Worm (Caenorhabditis elegans): ENCODE results near the gene insc-1.

Gene insc-1

DNA sequence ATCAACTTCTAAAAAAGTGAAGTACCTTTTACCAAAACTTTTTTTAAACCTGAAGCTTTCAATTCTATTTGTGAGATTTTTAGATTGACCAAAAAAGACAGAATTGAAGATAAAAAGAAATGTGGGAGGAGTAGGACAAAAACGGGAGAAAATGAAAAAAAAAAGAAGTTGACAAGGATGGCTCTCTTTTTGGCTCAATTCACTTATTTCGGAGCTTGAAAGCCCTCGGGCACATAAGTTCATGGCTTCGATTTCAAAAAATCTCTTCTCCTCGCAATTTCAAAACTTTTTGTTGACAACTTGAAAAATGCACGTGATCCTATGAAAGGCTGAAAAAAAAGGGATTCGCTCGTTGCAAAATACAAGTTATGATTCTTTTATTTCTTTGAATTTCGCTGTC lies 32.5 kb upstream of the insc-1 start:
- TF ChIP-seq tbx-37 (GFP tag; conservative IDR thresholded peaks at IDR 0.05) (no peak), aly-1 (tag; optimal IDR thresholded peaks at IDR 0.05) (no peak), ceh-13 (GFP tag; optimal IDR thresholded peaks at IDR 0.05) (no peak), pes-1 (GFP tag; IDR thresholded peaks at IDR 0.05) (no peak), tra-4 (tag; optimal IDR thresholded peaks at IDR 0.05) (no peak), tbx-11 (GFP tag; IDR thresholded peaks at IDR 0.05) (no peak), ceh-36 (tag; optimal IDR thresholded peaks at IDR 0.05) (no peak), hnd-1 (tag; optimal IDR thresholded peaks at IDR 0.05) (no peak), ets-7 (tag; optimal IDR thresholded peaks at IDR 0.05) (no peak), scrt-1 (GFP tag; IDR thresholded peaks at IDR 0.05) (no peak), sea-1 (GFP tag; conservative IDR thresholded peaks at IDR 0.05) (no peak)

DNA sequence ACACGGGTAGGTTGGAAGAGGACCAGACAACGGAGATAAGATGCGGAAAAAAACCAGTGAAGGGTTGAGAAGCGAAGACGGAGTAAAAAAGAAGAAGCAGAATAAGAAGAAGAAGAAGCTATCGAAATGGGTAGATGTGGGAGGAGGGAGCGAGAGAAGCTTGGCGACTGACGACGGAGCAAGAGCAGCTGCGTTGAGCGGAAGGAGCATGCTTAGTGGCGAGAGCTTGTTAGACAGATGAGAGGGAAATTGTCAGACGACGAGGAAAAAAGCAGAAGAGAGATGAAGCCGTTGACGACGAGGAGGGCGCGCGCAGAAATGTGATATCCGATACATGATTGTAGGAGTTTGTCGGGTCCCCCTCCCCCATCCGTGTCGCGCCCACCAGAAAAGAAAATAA lies 31.7 kb upstream of the insc-1 start:
- TF ChIP-seq flt-1 (GFP tag; IDR thresholded peaks at IDR 0.05) (no peak), hmbx-1 (tag; optimal IDR thresholded peaks at IDR 0.05) (no peak), tbx-37 (GFP tag; conservative IDR thresholded peaks at IDR 0.05) (no peak), sea-1 (GFP tag; conservative IDR thresholded peaks at IDR 0.05) (no peak), F13C5.2 (tag; optimal IDR thresholded peaks at IDR 0.05) (no peak), ceh-13 (GFP tag; optimal IDR thresholded peaks at IDR 0.05) (no peak), hnd-1 (tag; optimal IDR thresholded peaks at IDR 0.05) (no peak), tra-4 (tag; optimal IDR thresholded peaks at IDR 0.05) (no peak), ets-7 (tag; optimal IDR thresholded peaks at IDR 0.05) (no peak), B0310.2 (tag; optimal IDR thresholded peaks at IDR 0.05) (no peak)

DNA sequence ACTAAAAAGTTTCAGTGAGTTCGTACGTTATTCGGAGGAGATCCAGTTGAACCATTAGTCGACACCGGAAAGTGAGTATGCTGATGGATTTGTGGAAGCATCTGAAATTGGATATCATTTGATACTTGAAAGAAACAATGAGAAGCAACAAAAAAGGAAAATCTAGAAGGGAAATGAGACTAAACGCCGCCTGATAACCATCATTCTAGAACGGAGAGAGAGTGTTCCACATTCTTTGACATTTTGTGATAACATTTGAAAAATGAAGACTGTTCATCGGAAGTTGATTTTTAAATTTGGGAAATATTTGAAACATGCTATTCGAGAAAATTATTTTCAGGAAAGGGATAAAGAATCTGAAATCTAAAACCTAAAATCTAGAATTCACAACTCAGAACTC lies 27.5 kb upstream of the insc-1 start, which contains the start of gene npax-1:
npax-1 (minus strand) TSS at position 101 of the 400 bp plus-strand sequence.
- TF ChIP-seq aly-1 (tag; optimal IDR thresholded peaks at IDR 0.05) = no peak
- TF ChIP-seq F13C5.2 (tag; optimal IDR thresholded peaks at IDR 0.05) = no peak

DNA sequence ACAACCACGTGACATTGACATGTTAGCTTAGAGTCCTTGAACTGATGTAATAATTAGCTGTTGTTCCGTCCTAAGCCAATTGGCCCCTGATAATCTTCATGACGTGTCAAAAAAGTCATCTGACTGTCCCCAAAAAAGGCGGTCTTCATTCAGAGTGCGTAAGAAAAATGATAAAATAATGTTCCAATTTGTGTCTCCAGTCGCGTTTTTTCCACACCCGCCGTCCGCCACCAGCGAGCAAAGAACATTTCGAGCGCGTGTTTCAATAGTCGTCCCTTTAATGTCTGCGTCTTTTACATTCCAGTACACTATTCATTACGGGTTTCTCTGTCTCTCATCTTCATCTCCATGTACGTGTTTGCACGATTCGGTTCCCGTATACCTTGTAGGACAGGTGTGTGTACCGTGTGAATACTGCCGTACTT lies 21.2 kb upstream of the insc-1 start:
- TF ChIP-seq ceh-36 (tag; optimal IDR thresholded peaks at IDR 0.05) = no peak
- TF ChIP-seq tra-4 (tag; optimal IDR thresholded peaks at IDR 0.05) = no peak
- TF ChIP-seq aly-1 (tag; optimal IDR thresholded peaks at IDR 0.05) = no peak
- no peak for TF ChIP-seq flt-1 (GFP tag; IDR thresholded peaks at IDR 0.05)
- TF ChIP-seq F13C5.2 (tag; optimal IDR thresholded peaks at IDR 0.05) = no peak
- no peak for TF ChIP-seq ets-7 (tag; optimal IDR thresholded peaks at IDR 0.05)
- TF ChIP-seq hmbx-1 (tag; optimal IDR thresholded peaks at IDR 0.05) = no peak
- no peak for TF ChIP-seq scrt-1 (GFP tag; IDR thresholded peaks at IDR 0.05)
- TF ChIP-seq pes-1 (GFP tag; IDR thresholded peaks at IDR 0.05) = no peak
- TF ChIP-seq hmg-4 (GFP tag; optimal IDR thresholded peaks at IDR 0.05) = no peak
- TF ChIP-seq ceh-13 (GFP tag; optimal IDR thresholded peaks at IDR 0.05) = no peak
- no peak for TF ChIP-seq tbx-11 (GFP tag; IDR thresholded peaks at IDR 0.05)
- no peak for TF ChIP-seq ama-1 (optimal IDR thresholded peaks at IDR 0.05)

DNA sequence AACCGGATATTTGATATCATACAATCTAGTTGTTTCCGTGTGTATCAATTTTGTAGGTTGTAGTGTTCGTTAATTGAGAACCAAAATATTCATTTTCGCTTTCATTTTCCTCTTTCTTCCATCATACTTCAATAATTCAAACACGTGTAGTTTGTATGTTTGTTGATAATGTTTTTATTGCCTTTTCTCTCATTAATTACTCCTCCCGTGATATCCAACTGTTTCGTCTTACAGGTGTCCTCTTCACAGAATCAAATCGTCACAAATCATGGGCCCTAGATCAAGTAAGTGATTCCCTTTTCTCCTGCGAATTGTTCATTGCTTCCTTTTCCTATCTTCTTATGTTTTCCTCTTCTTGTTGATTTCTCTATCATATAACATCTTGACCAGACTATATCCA lies 19.7 kb upstream of the insc-1 start, which contains the start of gene nhr-21:
nhr-21 (plus strand) TSS at position 235 of the 400 bp plus-strand sequence.
- TF ChIP-seq F13C5.2 (tag; optimal IDR thresholded peaks at IDR 0.05) (no peak), flt-1 (GFP tag; IDR thresholded peaks at IDR 0.05) (no peak), B0310.2 (tag; optimal IDR thresholded peaks at IDR 0.05) (no peak), aly-1 (tag; optimal IDR thresholded peaks at IDR 0.05) (no peak), hmg-4 (GFP tag; optimal IDR thresholded peaks at IDR 0.05) (no peak), tra-4 (tag; optimal IDR thresholded peaks at IDR 0.05) (no peak), ets-7 (tag; optimal IDR thresholded peaks at IDR 0.05) (no peak), hmbx-1 (tag; optimal IDR thresholded peaks at IDR 0.05) (no peak), sea-1 (GFP tag; conservative IDR thresholded peaks at IDR 0.05) (no peak), ama-1 (optimal IDR thresholded peaks at IDR 0.05) (no peak), ceh-36 (tag; optimal IDR thresholded peaks at IDR 0.05) (no peak), ceh-13 (GFP tag; optimal IDR thresholded peaks at IDR 0.05) (no peak), hnd-1 (tag; optimal IDR thresholded peaks at IDR 0.05) (no peak), pes-1 (GFP tag; IDR thresholded peaks at IDR 0.05) (no peak), tbx-37 (GFP tag; conservative IDR thresholded peaks at IDR 0.05) (no peak), tbx-11 (GFP tag; IDR thresholded peaks at IDR 0.05) (no peak), scrt-1 (GFP tag; IDR thresholded peaks at IDR 0.05) (no peak)

DNA sequence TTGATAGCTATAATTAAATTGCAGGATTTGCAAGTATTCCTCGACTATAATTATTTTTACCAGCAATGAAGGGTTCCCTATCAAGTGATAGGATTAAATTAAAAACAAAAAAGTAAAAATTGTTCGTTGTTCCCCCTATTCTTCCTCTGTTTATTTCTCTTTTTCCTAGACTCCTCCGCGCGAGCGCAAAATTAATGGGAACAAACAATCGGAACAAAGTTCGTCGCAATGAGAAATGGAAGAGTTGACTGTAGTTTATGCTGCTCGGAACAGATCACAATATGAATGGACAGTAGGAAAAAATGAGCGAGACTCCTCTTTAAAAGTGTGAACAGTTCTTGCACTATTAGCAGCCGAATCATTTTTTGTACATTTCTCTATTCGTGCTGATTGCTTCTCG lies 18.0 kb upstream of the insc-1 start:
- TF ChIP-seq tbx-37 (GFP tag; conservative IDR thresholded peaks at IDR 0.05) = no peak
- no peak for TF ChIP-seq hmbx-1 (tag; optimal IDR thresholded peaks at IDR 0.05)
- TF ChIP-seq ama-1 (optimal IDR thresholded peaks at IDR 0.05) = no peak
- no peak for TF ChIP-seq ceh-36 (tag; optimal IDR thresholded peaks at IDR 0.05)
- TF ChIP-seq ceh-13 (GFP tag; optimal IDR thresholded peaks at IDR 0.05) = no peak
- TF ChIP-seq flt-1 (GFP tag; IDR thresholded peaks at IDR 0.05) = no peak
- TF ChIP-seq hmg-4 (GFP tag; optimal IDR thresholded peaks at IDR 0.05) = no peak
- TF ChIP-seq sea-1 (GFP tag; conservative IDR thresholded peaks at IDR 0.05) = no peak
- no peak for TF ChIP-seq tbx-11 (GFP tag; IDR thresholded peaks at IDR 0.05)
- no peak for TF ChIP-seq pes-1 (GFP tag; IDR thresholded peaks at IDR 0.05)
- no peak for TF ChIP-seq scrt-1 (GFP tag; IDR thresholded peaks at IDR 0.05)
- no peak for TF ChIP-seq hnd-1 (tag; optimal IDR thresholded peaks at IDR 0.05)

DNA sequence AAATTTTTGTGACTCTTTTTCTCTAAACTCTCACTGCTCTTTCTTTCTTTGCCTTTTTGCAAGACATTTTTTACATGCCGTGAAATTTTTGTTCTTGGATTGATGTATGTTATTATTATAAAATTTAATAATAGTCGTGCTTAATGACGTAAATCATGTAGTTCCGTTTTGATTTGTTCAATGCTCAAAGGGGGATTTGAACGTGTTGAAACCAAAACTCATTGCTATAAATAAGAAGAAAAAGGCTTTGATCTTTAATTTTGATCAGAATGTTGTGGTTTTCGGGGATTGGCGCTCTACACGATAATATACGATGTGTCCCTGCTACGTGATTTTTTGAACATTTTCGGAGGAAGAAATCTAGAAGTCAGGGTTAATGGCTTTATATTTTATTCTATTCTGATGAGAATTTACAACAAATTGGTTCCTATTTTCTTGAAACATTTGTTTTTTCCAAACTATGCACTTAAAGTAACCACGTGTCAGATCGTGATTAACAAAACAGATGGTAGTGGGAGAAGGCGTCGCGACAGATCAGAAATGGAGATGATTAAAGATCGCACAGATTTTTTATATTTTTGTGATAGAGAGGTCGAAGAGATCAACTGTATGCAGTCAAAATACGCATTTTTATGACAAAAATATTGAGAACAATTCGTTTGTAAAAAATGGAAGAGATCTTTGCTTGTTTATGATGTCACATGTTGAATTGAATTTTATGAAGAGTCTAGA lies 17.0 kb upstream of the insc-1 start:
- TF ChIP-seq ets-7 (tag; optimal IDR thresholded peaks at IDR 0.05) = no peak
- no peak for TF ChIP-seq ceh-36 (tag; optimal IDR thresholded peaks at IDR 0.05)
- no peak for TF ChIP-seq B0310.2 (tag; optimal IDR thresholded peaks at IDR 0.05)
- TF ChIP-seq tbx-37 (GFP tag; conservative IDR thresholded peaks at IDR 0.05) = no peak
- no peak for TF ChIP-seq scrt-1 (GFP tag; IDR thresholded peaks at IDR 0.05)
- TF ChIP-seq hnd-1 (tag; optimal IDR thresholded peaks at IDR 0.05) = no peak
- TF ChIP-seq hmg-4 (GFP tag; optimal IDR thresholded peaks at IDR 0.05) = no peak
- no peak for TF ChIP-seq ama-1 (optimal IDR thresholded peaks at IDR 0.05)
- TF ChIP-seq hmbx-1 (tag; optimal IDR thresholded peaks at IDR 0.05) = no peak
- no peak for TF ChIP-seq ceh-13 (GFP tag; optimal IDR thresholded peaks at IDR 0.05)
- TF ChIP-seq flt-1 (GFP tag; IDR thresholded peaks at IDR 0.05) = no peak
- TF ChIP-seq sea-1 (GFP tag; conservative IDR thresholded peaks at IDR 0.05) = no peak
- TF ChIP-seq aly-1 (tag; optimal IDR thresholded peaks at IDR 0.05) = no peak
- no peak for TF ChIP-seq F13C5.2 (tag; optimal IDR thresholded peaks at IDR 0.05)

Data from whole organism, early embryonic.